Fruit fly (Drosophila melanogaster): ENCODE results near the gene Hmr.

DNA sequence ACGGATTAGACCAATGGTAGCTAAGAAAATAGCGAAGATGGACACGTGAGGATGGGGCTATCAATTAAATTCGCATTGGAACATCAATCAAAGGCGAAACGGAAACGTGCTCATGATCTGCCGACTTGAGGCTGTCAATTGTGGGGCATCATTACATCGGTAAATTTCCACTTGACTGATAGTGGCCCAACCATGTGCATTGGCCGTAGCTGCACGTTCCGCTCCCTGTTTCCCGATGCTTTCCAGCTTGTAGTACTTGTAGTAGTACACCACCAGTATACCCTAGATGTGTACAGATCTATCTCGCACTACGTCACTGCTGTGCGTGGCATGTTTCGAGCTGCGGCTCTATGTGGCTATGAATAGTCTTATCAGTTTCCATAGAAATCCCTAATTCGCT is 3.7 kb upstream of the Hmr start:
- TF ChIP-seq CG4496 (GFP tag; IDR thresholded peaks at IDR 0.05) (no peak), CG17806 (tag; optimal IDR thresholded peaks at IDR 0.05) (no peak), CG15710 (tag; optimal IDR thresholded peaks at IDR 0.05) (no peak), EcR (GFP tag; optimal IDR thresholded peaks at IDR 0.05) (no peak), CG12605 (GFP tag; IDR thresholded peaks at IDR 0.05) (no peak), CG13204 (GFP tag; optimal IDR thresholded peaks at IDR 0.05) (no peak), gl (tag; optimal IDR thresholded peaks at IDR 0.05) (no peak), rn (GFP tag; IDR thresholded peaks at IDR 0.05) (no peak), Snoo (tag; optimal IDR thresholded peaks at IDR 0.05) (no peak)
